Worm (Caenorhabditis elegans): ENCODE measurements around the gene ubc-15.

The ubc-15 gene

ce11 chrII:2930499-2930898 is 17.1 kb upstream of the ubc-15 start, which contains the start of the genes irld-64 and irld-63:
Gene irld-64, minus strand, starts transcription at chrII:2930599.
Gene irld-63, plus strand, starts transcription at chrII:2930728.
- TF ChIP-seq ceh-30 (tag; optimal IDR thresholded peaks at IDR 0.05), result no peak
- no peak for TF ChIP-seq fkh-6 (tag; optimal IDR thresholded peaks at IDR 0.05)
- TF ChIP-seq K09A11.1 (tag; optimal IDR thresholded peaks at IDR 0.05; ENCODE audit: insufficient read depth), result no peak
- TF ChIP-seq unc-3 (GFP tag; conservative IDR thresholded peaks at IDR 0.05), result no peak
- TF ChIP-seq unc-3 (tag; optimal IDR thresholded peaks at IDR 0.05), result no peak
- no peak for TF ChIP-seq hlh-6 (tag; optimal IDR thresholded peaks at IDR 0.05)
- no peak for TF ChIP-seq pax-1 (tag; optimal IDR thresholded peaks at IDR 0.05)
- TF ChIP-seq zip-5 (tag; optimal IDR thresholded peaks at IDR 0.05), result no peak
- TF ChIP-seq pha-2 (tag; optimal IDR thresholded peaks at IDR 0.05), result no peak
- no peak for TF ChIP-seq ahr-1 (tag; optimal IDR thresholded peaks at IDR 0.05)
- no peak for TF ChIP-seq ceh-22 (tag; optimal IDR thresholded peaks at IDR 0.05)
- no peak for TF ChIP-seq ceh-19 (GFP tag; optimal IDR thresholded peaks at IDR 0.05)

- TF ChIP-seq pag-3 (tag; optimal IDR thresholded peaks at IDR 0.05; ENCODE audit: borderline replicate concordance) (no peak), pha-2 (tag; optimal IDR thresholded peaks at IDR 0.05) (no peak), ttx-3 (tag; optimal IDR thresholded peaks at IDR 0.05) (no peak), ceh-22 (tag; optimal IDR thresholded peaks at IDR 0.05) (no peak), pqm-1 (tag; optimal IDR thresholded peaks at IDR 0.05) (no peak), pha-4 (tag; optimal IDR thresholded peaks at IDR 0.05) (no peak), tbx-2 (tag; optimal IDR thresholded peaks at IDR 0.05) (no peak), mec-3 (tag; optimal IDR thresholded peaks at IDR 0.05; ENCODE audit: borderline replicate concordance) (no peak), unc-3 (GFP tag; conservative IDR thresholded peaks at IDR 0.05) (no peak), unc-3 (tag; optimal IDR thresholded peaks at IDR 0.05) (no peak), ref-2 (tag; optimal IDR thresholded peaks at IDR 0.05) (no peak), Y22D7AL.16 (tag; optimal IDR thresholded peaks at IDR 0.05) (no peak), fkh-10 (GFP tag; optimal IDR thresholded peaks at IDR 0.05) (no peak), che-1 (tag; optimal IDR thresholded peaks at IDR 0.05) (no peak), pax-1 (tag; optimal IDR thresholded peaks at IDR 0.05) (no peak)
Observed at ce11 chrII:2929846-2930245, 16.4 kb upstream of the ubc-15 start.

- TF ChIP-seq hlh-15 (tag; optimal IDR thresholded peaks at IDR 0.05) (no peak), pax-1 (tag; optimal IDR thresholded peaks at IDR 0.05) (no peak), K02D7.2 (tag; optimal IDR thresholded peaks at IDR 0.05) (no peak), rnt-1 (tag; optimal IDR thresholded peaks at IDR 0.05) (no peak)
Observed at ce11 chrII:2927533-2927932, 14.1 kb upstream of the ubc-15 start, which contains the start of the genes ZK355.3 and ZK355.8. Gene ZK355.3, minus strand, starts transcription at chrII:2927633. Gene ZK355.8, plus strand, starts transcription at chrII:2927804.

ce11 chrII:2925806-2926558 is 12.6 kb upstream of the ubc-15 start:
- TF ChIP-seq ceh-24 (tag; optimal IDR thresholded peaks at IDR 0.05) (no peak), nfya-1 (tag; optimal IDR thresholded peaks at IDR 0.05) (no peak), ama-1 (optimal IDR thresholded peaks at IDR 0.05) (no peak), ref-2 (tag; optimal IDR thresholded peaks at IDR 0.05) (no peak), ceh-19 (GFP tag; optimal IDR thresholded peaks at IDR 0.05) (no peak), unc-42 (tag; optimal IDR thresholded peaks at IDR 0.05) (no peak), ttx-3 (tag; optimal IDR thresholded peaks at IDR 0.05) (no peak)

ce11 chrII:2925032-2925431 is 11.6 kb upstream of the ubc-15 start:
- no peak for TF ChIP-seq ets-4 (tag; optimal IDR thresholded peaks at IDR 0.05)
- no peak for TF ChIP-seq hlh-8 (tag; optimal IDR thresholded peaks at IDR 0.05)
- TF ChIP-seq ceh-14 (tag; optimal IDR thresholded peaks at IDR 0.05), result no peak
- no peak for TF ChIP-seq ceh-2 (tag; optimal IDR thresholded peaks at IDR 0.05)
- TF ChIP-seq fax-1 (tag; optimal IDR thresholded peaks at IDR 0.05), result no peak
- TF ChIP-seq fkh-10 (GFP tag; optimal IDR thresholded peaks at IDR 0.05), result no peak
- TF ChIP-seq C38D4.7 (GFP tag; optimal IDR thresholded peaks at IDR 0.05), result no peak
- TF ChIP-seq unc-3 (GFP tag; conservative IDR thresholded peaks at IDR 0.05), result no peak
- no peak for TF ChIP-seq unc-3 (tag; optimal IDR thresholded peaks at IDR 0.05)
